Fruit fly (Drosophila melanogaster) whole organism, embryonic: ENCODE data around the gene CG33233.

ENCODE experiments used
- ATbp ChIP-seq: fragments of 200-800 bp; sonication (Bioruptor generic); optimal IDR thresholded peaks from 2 replicates; lab custom pipeline; 2017; ENCODE audit warnings: missing biosample characterization, mild to moderate bottlenecking, missing genetic modification characterization, missing genetic modification reagents
- CG10147 ChIP-seq: fragments of 200-800 bp; sonication (Bioruptor generic); optimal IDR thresholded peaks from 2 replicates; lab custom pipeline; 2019; ENCODE audit warnings: missing biosample characterization, mild to moderate bottlenecking, missing genetic modification characterization, moderate library complexity
- CG1024 ChIP-seq: fragments of 200-800 bp; sonication (Bioruptor generic); IDR thresholded peaks from 2 replicates; pipeline ENCODE4 v1.3.6; 2022; ENCODE audit warnings: missing biosample characterization, missing genetic modification characterization
- CG10321 ChIP-seq: fragments of 200-800 bp; sonication (Bioruptor generic); IDR thresholded peaks from 2 replicates; pipeline ENCODE4 v1.3.6; 2022; ENCODE audit warnings: missing biosample characterization, missing genetic modification characterization
- CG10431 ChIP-seq: fragments of 200-800 bp; sonication (Bioruptor generic); optimal IDR thresholded peaks from 3 replicates; lab custom pipeline; 2018; ENCODE audit warnings: missing biosample characterization, mild to moderate bottlenecking, missing genetic modification characterization
- CG10959 ChIP-seq: fragments of 200-800 bp; sonication (Bioruptor generic); IDR thresholded peaks from 2 replicates; pipeline ENCODE4 v1.3.6; 2022; ENCODE audit warnings: missing biosample characterization, missing genetic modification characterization
- CG11093 ChIP-seq: fragments of 200-800 bp; sonication (Bioruptor generic); IDR thresholded peaks from 3 replicates; pipeline ENCODE4 v1.3.6; 2022; ENCODE audit warnings: missing biosample characterization, missing genetic modification characterization
- CG11456 ChIP-seq: fragments of 200-800 bp; sonication (Bioruptor generic); IDR thresholded peaks from 3 replicates; pipeline ENCODE4 v1.3.6; 2022; ENCODE audit warnings: missing biosample characterization, missing genetic modification characterization
- CG12299 ChIP-seq: fragments of 200-800 bp; sonication (Bioruptor generic); optimal IDR thresholded peaks from 2 replicates; lab custom pipeline; 2018; ENCODE audit warnings: missing biosample characterization, mild to moderate bottlenecking, missing genetic modification characterization
- CG13287 ChIP-seq: fragments of 200-800 bp; sonication (Bioruptor generic); IDR thresholded peaks from 2 replicates; pipeline ENCODE4 v1.3.6; 2022; ENCODE audit warnings: missing biosample characterization, missing genetic modification characterization; ENCODE audit not compliant: partially characterized antibody
- CG14667 ChIP-seq: fragments of 200-800 bp; sonication (Bioruptor generic); IDR thresholded peaks from 2 replicates; pipeline ENCODE4 v1.3.6; 2022; ENCODE audit warnings: missing biosample characterization, missing genetic modification characterization
- CG15696 ChIP-seq: fragments of 200-800 bp; sonication (Bioruptor generic); optimal IDR thresholded peaks from 2 replicates; lab custom pipeline; 2019; ENCODE audit warnings: missing biosample characterization, mild to moderate bottlenecking, missing genetic modification characterization, moderate library complexity
- CG2875 ChIP-seq: fragments of 200-800 bp; sonication (Bioruptor generic); optimal IDR thresholded peaks from 2 replicates; lab custom pipeline; 2017; ENCODE audit warnings: missing biosample characterization, mild to moderate bottlenecking, missing genetic modification characterization, missing genetic modification reagents
- CG2889 ChIP-seq: fragments of 200-800 bp; sonication (Bioruptor generic); IDR thresholded peaks from 3 replicates; pipeline ENCODE4 v1.3.6; 2022; ENCODE audit warnings: missing biosample characterization, missing genetic modification characterization
- CG34376 ChIP-seq: fragments of 200-800 bp; sonication (Bioruptor generic); optimal IDR thresholded peaks from 2 replicates; lab custom pipeline; 2018; ENCODE audit warnings: missing biosample characterization, mild to moderate bottlenecking, missing genetic modification characterization
- CG4282 ChIP-seq: fragments of 200-800 bp; sonication (Bioruptor generic); optimal IDR thresholded peaks from 2 replicates; lab custom pipeline; 2016; ENCODE audit warnings: missing biosample characterization, missing genetic modification characterization
- CG4820 ChIP-seq: fragments of 200-800 bp; sonication (Bioruptor generic); optimal IDR thresholded peaks from 3 replicates; lab custom pipeline; 2016; ENCODE audit warnings: missing biosample characterization, missing genetic modification characterization
- CG8478 ChIP-seq: fragments of >200 bp; optimal IDR thresholded peaks from 2 replicates; lab custom pipeline; 2018
- CTCF ChIP-seq: fragments of 200-800 bp; sonication (Bioruptor generic); optimal IDR thresholded peaks from 2 replicates; lab custom pipeline; 2017; ENCODE audit warnings: missing biosample characterization, mild to moderate bottlenecking, missing genetic modification characterization, moderate library complexity
- Camta ChIP-seq: fragments of 200-800 bp; sonication (Bioruptor generic); optimal IDR thresholded peaks from 2 replicates; lab custom pipeline; 2016; ENCODE audit warnings: missing biosample characterization, missing genetic modification characterization
- Ets65A ChIP-seq: fragments of 200-800 bp; sonication (Bioruptor generic); peaks from one replicate; lab custom pipeline; 2016; ENCODE audit warnings: missing biosample characterization, missing genetic modification characterization
- Hand ChIP-seq: fragments of 200-800 bp; sonication (Bioruptor generic); optimal IDR thresholded peaks from 2 replicates; lab custom pipeline; 2017; ENCODE audit warnings: mild to moderate bottlenecking, missing biosample characterization, missing genetic modification reagents, missing genetic modification characterization
- HmgD ChIP-seq: fragments of 200-800 bp; sonication (Bioruptor generic); optimal IDR thresholded peaks from 3 replicates; lab custom pipeline; 2016; ENCODE audit warnings: missing biosample characterization, missing genetic modification characterization
- Lim3 ChIP-seq: fragments of 200-800 bp; sonication (Bioruptor generic); IDR thresholded peaks from 2 replicates; pipeline ENCODE4 v1.3.6; 2022; ENCODE audit warnings: missing biosample characterization, missing genetic modification characterization
- Max ChIP-seq: fragments of 200-800 bp; sonication (Bioruptor generic); optimal IDR thresholded peaks from 2 replicates; lab custom pipeline; 2016; ENCODE audit warnings: missing biosample characterization, mild to moderate bottlenecking, missing genetic modification characterization
- Myb ChIP-seq: fragments of 200-800 bp; sonication (Bioruptor generic); optimal IDR thresholded peaks from 2 replicates; lab custom pipeline; 2016; ENCODE audit warnings: missing biosample characterization, missing genetic modification characterization
- NK7.1 ChIP-seq: fragments of 200-800 bp; sonication (Bioruptor generic); optimal IDR thresholded peaks from 3 replicates; lab custom pipeline; 2016; ENCODE audit warnings: missing biosample characterization, missing genetic modification characterization
- NfI ChIP-seq: fragments of 200-800 bp; sonication (Bioruptor generic); optimal IDR thresholded peaks from 3 replicates; lab custom pipeline; 2018; ENCODE audit warnings: missing biosample characterization, mild to moderate bottlenecking, missing genetic modification characterization, moderate library complexity
- Oaz ChIP-seq: fragments of 200-800 bp; sonication (Bioruptor generic); IDR thresholded peaks from 2 replicates; pipeline ENCODE4 v1.3.6; 2022; ENCODE audit warnings: missing biosample characterization, missing genetic modification characterization
- Poxn ChIP-seq: fragments of 200-800 bp; sonication (Bioruptor generic); IDR thresholded peaks from 2 replicates; pipeline ENCODE4 v1.3.6; 2022; ENCODE audit warnings: missing biosample characterization, missing genetic modification characterization
- Sin3A ChIP-seq: fragments of >200 bp; optimal IDR thresholded peaks from 2 replicates; lab custom pipeline; 2018
- ab ChIP-seq: fragments of 200-800 bp; sonication (Bioruptor generic); optimal IDR thresholded peaks from 2 replicates; lab custom pipeline; 2016; ENCODE audit warnings: missing biosample characterization, missing genetic modification characterization
- ac ChIP-seq: fragments of 200-800 bp; sonication (Bioruptor generic); optimal IDR thresholded peaks from 3 replicates; lab custom pipeline; 2017; ENCODE audit warnings: missing biosample characterization, mild to moderate bottlenecking, missing genetic modification characterization
- ase ChIP-seq: fragments of 200-800 bp; sonication (Bioruptor generic); IDR thresholded peaks from 3 replicates; pipeline ENCODE4 v1.3.6; 2022; ENCODE audit warnings: missing biosample characterization, missing genetic modification characterization
- ash1 ChIP-seq: fragments of 200-800 bp; sonication (Bioruptor generic); optimal IDR thresholded peaks from 2 replicates; lab custom pipeline; 2018; ENCODE audit warnings: missing biosample characterization, mild to moderate bottlenecking, missing genetic modification characterization
- ato ChIP-seq: fragments of 200-800 bp; sonication (Bioruptor generic); IDR thresholded peaks from 2 replicates; pipeline ENCODE4 v1.3.6; 2022; ENCODE audit warnings: missing biosample characterization, missing genetic modification characterization; ENCODE audit not compliant: partially characterized antibody
- bbx ChIP-seq: fragments of 200-800 bp; sonication (Bioruptor generic); IDR thresholded peaks from 2 replicates; pipeline ENCODE4 v1.3.6; 2022; ENCODE audit warnings: missing biosample characterization, missing genetic modification characterization; ENCODE audit not compliant: partially characterized antibody
- chinmo ChIP-seq: fragments of 200-800 bp; sonication (Bioruptor generic); IDR thresholded peaks from 4 replicates; pipeline ENCODE4 v1.3.6; 2022; ENCODE audit warnings: missing biosample characterization, missing genetic modification characterization; ENCODE audit not compliant: partially characterized antibody
- croc ChIP-seq: fragments of 200-800 bp; sonication (Bioruptor generic); conservative IDR thresholded peaks from 3 replicates; pipeline ENCODE4 v1.3.6; 2022; ENCODE audit warnings: missing biosample characterization, missing genetic modification characterization
- emc ChIP-seq: fragments of 200-800 bp; sonication (Bioruptor generic); optimal IDR thresholded peaks from 2 replicates; lab custom pipeline; 2016; ENCODE audit warnings: missing biosample characterization, missing genetic modification characterization
- exex ChIP-seq: fragments of 200-800 bp; sonication (Bioruptor generic); optimal IDR thresholded peaks from 4 replicates; lab custom pipeline; 2018; ENCODE audit warnings: missing biosample characterization, mild to moderate bottlenecking, missing genetic modification characterization, moderate library complexity
- grau ChIP-seq: fragments of 200-800 bp; optimal IDR thresholded peaks from 3 replicates; lab custom pipeline; 2019; ENCODE audit warnings: missing biosample characterization, mild to moderate bottlenecking, missing genetic modification characterization, moderate library complexity
- nerfin-1 ChIP-seq: fragments of 200-800 bp; sonication (Bioruptor generic); optimal IDR thresholded peaks from 3 replicates; lab custom pipeline; 2019; ENCODE audit warnings: missing biosample characterization, mild to moderate bottlenecking, missing genetic modification characterization, moderate library complexity
- oc ChIP-seq: fragments of 200-800 bp; sonication (Bioruptor generic); optimal IDR thresholded peaks from 2 replicates; lab custom pipeline; 2018; ENCODE audit warnings: missing biosample characterization, mild to moderate bottlenecking, missing genetic modification characterization, moderate library complexity
- psq ChIP-seq: fragments of 200-800 bp; sonication (Bioruptor generic); optimal IDR thresholded peaks from 2 replicates; lab custom pipeline; 2017; ENCODE audit warnings: missing biosample characterization, missing genetic modification characterization
- repo ChIP-seq: fragments of 200-800 bp; sonication (Bioruptor generic); optimal IDR thresholded peaks from 2 replicates; lab custom pipeline; 2016; ENCODE audit warnings: missing biosample characterization, missing genetic modification characterization
- salm ChIP-seq: fragments of 200-800 bp; sonication (Bioruptor generic); optimal IDR thresholded peaks from 2 replicates; lab custom pipeline; 2018; ENCODE audit warnings: missing biosample characterization, mild to moderate bottlenecking, missing genetic modification characterization
- tna ChIP-seq: fragments of 200-800 bp; sonication (Bioruptor generic); IDR thresholded peaks from 2 replicates; pipeline ENCODE4 v1.3.6; 2022; ENCODE audit warnings: missing biosample characterization, missing genetic modification characterization; ENCODE audit not compliant: partially characterized antibody
- toy ChIP-seq: fragments of 200-800 bp; sonication (Bioruptor generic); IDR thresholded peaks from 2 replicates; pipeline ENCODE4 v1.3.6; 2022; ENCODE audit warnings: missing biosample characterization, missing genetic modification characterization
- tx ChIP-seq: fragments of 200-800 bp; sonication (Bioruptor generic); optimal IDR thresholded peaks from 2 replicates; lab custom pipeline; 2016; ENCODE audit warnings: missing biosample characterization, missing genetic modification characterization
- unc-4 ChIP-seq: fragments of 200-800 bp; sonication (Bioruptor generic); IDR thresholded peaks from 2 replicates; pipeline ENCODE4 v1.3.6; 2022; ENCODE audit warnings: missing biosample characterization, missing genetic modification characterization; ENCODE audit not compliant: partially characterized antibody
- wdn ChIP-seq: fragments of 200-800 bp; sonication (Bioruptor generic); IDR thresholded peaks from 2 replicates; pipeline ENCODE4 v1.3.6; 2022; ENCODE audit warnings: missing biosample characterization, missing genetic modification characterization
- wek ChIP-seq: fragments of 200-800 bp; sonication (Bioruptor generic); optimal IDR thresholded peaks from 3 replicates; lab custom pipeline; 2018; ENCODE audit warnings: missing biosample characterization, mild to moderate bottlenecking, missing genetic modification characterization, moderate library complexity

CG33233 gene

dm6 chr3L:2651800-2652199, 7.6 kb upstream of the CG33233 start, which contains the start of the genes ProRS-m, CG42304 and Snup (continued):
- TF ChIP-seq CG2875, result no peak
- TF ChIP-seq grau (tag; lab: Kevin White, UChicago), result no peak
- TF ChIP-seq CG8478 (lab: Kevin White, UChicago), result no peak
- TF ChIP-seq CG2889 (GFP tag; lab: Robert Waterston, UW), result no peak
- TF ChIP-seq Lim3 (GFP tag; lab: Robert Waterston, UW), result no peak
- TF ChIP-seq CG4282 (GFP tag; lab: Kevin White, UChicago), result no peak
- no peak; the same call in 2 of the 3 replicates for TF ChIP-seq croc (GFP tag; lab: Robert Waterston, UW)
- TF ChIP-seq CG1024 (GFP tag; lab: Robert Waterston, UW), result no peak
- TF ChIP-seq nerfin-1 (tag; lab: Kevin White, UChicago), result no peak
- no peak for TF ChIP-seq CTCF (GFP tag; lab: Kevin White, UChicago)
- no peak for TF ChIP-seq Oaz (GFP tag; lab: Robert Waterston, UW)
- no peak for TF ChIP-seq HmgD (GFP tag; lab: Kevin White, UChicago)
- peak; percentile 19 for TF ChIP-seq CG4820 (GFP tag; lab: Kevin White, UChicago)
- TF ChIP-seq Max (GFP tag; lab: Kevin White, UChicago), result peak; percentile 9
- TF ChIP-seq CG10147 (GFP tag; lab: Kevin White, UChicago), result peak; percentile 34
- TF ChIP-seq bbx (GFP tag; lab: Robert Waterston, UW), result no peak
- no peak for TF ChIP-seq tna (GFP tag; lab: Robert Waterston, UW)
- TF ChIP-seq emc (GFP tag; lab: Kevin White, UChicago), result no peak
- TF ChIP-seq chinmo (GFP tag; lab: Robert Waterston, UW), result no peak
- TF ChIP-seq psq (GFP tag; lab: Kevin White, UChicago), result no peak
- 0 out of 2 replicates have a peak, but pooled peaks have one; percentile 36 for TF ChIP-seq wdn (GFP tag; lab: Robert Waterston, UW)
- no peak for TF ChIP-seq tx (GFP tag; lab: Kevin White, UChicago)
- TF ChIP-seq ATbp, result no peak
- TF ChIP-seq exex (tag; lab: Kevin White, UChicago), result no peak
- no peak for TF ChIP-seq Ets65A (GFP tag; lab: Kevin White, UChicago)
- no peak for TF ChIP-seq Sin3A (lab: Kevin White, UChicago)
- TF ChIP-seq toy (GFP tag; lab: Robert Waterston, UW), result no peak
- no peak for TF ChIP-seq ash1
- no peak for TF ChIP-seq CG10431 (GFP tag; lab: Kevin White, UChicago)
- no peak for TF ChIP-seq Myb
- peak; percentile 62 for TF ChIP-seq CG13287 (GFP tag; lab: Robert Waterston, UW)
- no peak for TF ChIP-seq NK7.1 (GFP tag; lab: Kevin White, UChicago)
- TF ChIP-seq ab (GFP tag; lab: Kevin White, UChicago), result no peak
- TF ChIP-seq CG15696, result peak; percentile 22
- no peak for TF ChIP-seq CG10959 (GFP tag; lab: Robert Waterston, UW)
- TF ChIP-seq Hand (GFP tag; lab: Kevin White, UChicago), result no peak
- TF ChIP-seq Camta (GFP tag; lab: Kevin White, UChicago), result no peak
- peak; percentile 68 for TF ChIP-seq CG14667 (GFP tag; lab: Robert Waterston, UW)
- TF ChIP-seq Poxn (GFP tag; lab: Robert Waterston, UW), result no peak
- no peak for TF ChIP-seq ac
- no peak for TF ChIP-seq ato (GFP tag; lab: Robert Waterston, UW)
- TF ChIP-seq wek (GFP tag; lab: Kevin White, UChicago), result no peak
- peak; percentile 32; the same call in 1 of the 3 replicates for TF ChIP-seq ase (GFP tag; lab: Robert Waterston, UW)
- TF ChIP-seq CG10321 (GFP tag; lab: Robert Waterston, UW), result no peak
- no peak for TF ChIP-seq CG34376 (GFP tag; lab: Kevin White, UChicago)
- TF ChIP-seq unc-4, result no peak
- TF ChIP-seq CG12299 (tag; lab: Kevin White, UChicago), result no peak
- no peak for TF ChIP-seq NfI (GFP tag; lab: Kevin White, UChicago)
- no peak for TF ChIP-seq oc (tag; lab: Kevin White, UChicago)
- 0 out of 3 replicates have a peak, but pooled peaks have one; percentile 11 for TF ChIP-seq CG11456
- no peak for TF ChIP-seq repo (GFP tag; lab: Kevin White, UChicago)
- no peak for TF ChIP-seq CG11093 (GFP tag; lab: Robert Waterston, UW)
- no peak for TF ChIP-seq salm
